Fruit fly (Drosophila melanogaster) whole organism, pupa: ENCODE data around the gene Fit2.

Experiments
- CG10348 ChIP-seq: fragments of 200-800 bp; sonication (Bioruptor generic); IDR thresholded peaks from 2 replicates; pipeline ENCODE4 v1.3.6; 2022; ENCODE audit warnings: missing biosample characterization, missing genetic modification characterization
- CG12605 ChIP-seq: fragments of 200-800 bp; sonication (Bioruptor generic); IDR thresholded peaks from 2 replicates; pipeline ENCODE4 v1.3.6; 2022; ENCODE audit warnings: missing biosample characterization, missing genetic modification characterization
- CG13204 ChIP-seq: fragments of 200-800 bp; sonication (Bioruptor generic); optimal IDR thresholded peaks from 2 replicates; lab custom pipeline; 2018; ENCODE audit warnings: missing biosample characterization, mild to moderate bottlenecking, missing genetic modification characterization, moderate library complexity
- CG14655 ChIP-seq: fragments of 200-800 bp; sonication (Bioruptor generic); optimal IDR thresholded peaks from 3 replicates; lab custom pipeline; 2017; ENCODE audit warnings: mild to moderate bottlenecking, missing biosample characterization, missing genetic modification reagents, missing genetic modification characterization
- CG15710 ChIP-seq: fragments of 200-800 bp; sonication (Bioruptor generic); optimal IDR thresholded peaks from 2 replicates; lab custom pipeline; 2018; ENCODE audit warnings: missing biosample characterization, mild to moderate bottlenecking, missing genetic modification characterization, moderate library complexity
- CG17806 ChIP-seq: fragments of 200-800 bp; sonication (Bioruptor generic); optimal IDR thresholded peaks from 2 replicates; lab custom pipeline; 2018; ENCODE audit warnings: missing biosample characterization, mild to moderate bottlenecking, missing genetic modification characterization, moderate library complexity
- CG32121 ChIP-seq: fragments of 200-800 bp; sonication (Bioruptor generic); IDR thresholded peaks from 2 replicates; pipeline ENCODE4 v1.3.6; 2022; ENCODE audit warnings: missing biosample characterization, missing genetic modification characterization
- CG34367 ChIP-seq: fragments of 200-800 bp; sonication (Bioruptor generic); optimal IDR thresholded peaks from 2 replicates; lab custom pipeline; 2018; ENCODE audit warnings: missing biosample characterization, mild to moderate bottlenecking, missing genetic modification characterization
- CG4496 ChIP-seq: fragments of 200-800 bp; sonication (Bioruptor generic); IDR thresholded peaks from 3 replicates; pipeline ENCODE4 v1.3.6; 2022; ENCODE audit warnings: missing biosample characterization, missing genetic modification characterization
- CG8159 ChIP-seq: fragments of 200-800 bp; sonication (Bioruptor generic); optimal IDR thresholded peaks from 3 replicates; lab custom pipeline; 2018; ENCODE audit warnings: missing biosample characterization, mild to moderate bottlenecking, missing genetic modification characterization, moderate library complexity
- CG8301 ChIP-seq: fragments of 200-800 bp; sonication (Bioruptor generic); optimal IDR thresholded peaks from 2 replicates; lab custom pipeline; 2018; ENCODE audit warnings: missing biosample characterization, mild to moderate bottlenecking, missing genetic modification characterization
- CG9948 ChIP-seq: fragments of 200-800 bp; sonication (Bioruptor generic); optimal IDR thresholded peaks from 2 replicates; lab custom pipeline; 2018; ENCODE audit warnings: missing biosample characterization, mild to moderate bottlenecking, missing genetic modification characterization, moderate library complexity
- D1 ChIP-seq: fragments of 200-800 bp; sonication (Bioruptor generic); optimal IDR thresholded peaks from 2 replicates; lab custom pipeline; 2018; ENCODE audit warnings: missing biosample characterization, mild to moderate bottlenecking, missing genetic modification characterization, moderate library complexity
- EcR ChIP-seq: fragments of 200-800 bp; sonication (Bioruptor generic); optimal IDR thresholded peaks from 3 replicates; lab custom pipeline; 2019; ENCODE audit warnings: missing biosample characterization, missing genetic modification characterization, mild to moderate bottlenecking, moderate library complexity, missing genetic modification reagents
- Ets98B ChIP-seq: fragments of 200-800 bp; sonication (Bioruptor generic); IDR thresholded peaks from 2 replicates; pipeline ENCODE4 v1.3.6; 2022; ENCODE audit warnings: missing biosample characterization, missing genetic modification characterization
- Pif1A ChIP-seq: fragments of 200-800 bp; sonication (Bioruptor generic); optimal IDR thresholded peaks from 3 replicates; lab custom pipeline; 2016; ENCODE audit warnings: missing biosample characterization, missing genetic modification characterization
- Pif1B ChIP-seq: fragments of 200-800 bp; sonication (Bioruptor generic); optimal IDR thresholded peaks from 3 replicates; lab custom pipeline; 2016; ENCODE audit warnings: missing biosample characterization, missing genetic modification characterization
- Snoo ChIP-seq: fragments of 200-800 bp; sonication (Bioruptor generic); optimal IDR thresholded peaks from 3 replicates; lab custom pipeline; 2017; ENCODE audit warnings: missing biosample characterization, mild to moderate bottlenecking, missing genetic modification characterization, inconsistent platforms
- fd96Ca ChIP-seq: fragments of 200-800 bp; sonication (Bioruptor generic); IDR thresholded peaks from 3 replicates; pipeline ENCODE4 v1.3.6; 2022; ENCODE audit warnings: missing biosample characterization, missing genetic modification characterization
- gl ChIP-seq: fragments of 200-800 bp; sonication (Bioruptor generic); optimal IDR thresholded peaks from 2 replicates; lab custom pipeline; 2018; ENCODE audit warnings: missing biosample characterization, mild to moderate bottlenecking, missing genetic modification characterization
- rn ChIP-seq: fragments of 200-800 bp; sonication (Bioruptor generic); IDR thresholded peaks from 2 replicates; pipeline ENCODE4 v1.3.6; 2022; ENCODE audit warnings: missing biosample characterization, missing genetic modification characterization

Gene Fit2

DNA sequence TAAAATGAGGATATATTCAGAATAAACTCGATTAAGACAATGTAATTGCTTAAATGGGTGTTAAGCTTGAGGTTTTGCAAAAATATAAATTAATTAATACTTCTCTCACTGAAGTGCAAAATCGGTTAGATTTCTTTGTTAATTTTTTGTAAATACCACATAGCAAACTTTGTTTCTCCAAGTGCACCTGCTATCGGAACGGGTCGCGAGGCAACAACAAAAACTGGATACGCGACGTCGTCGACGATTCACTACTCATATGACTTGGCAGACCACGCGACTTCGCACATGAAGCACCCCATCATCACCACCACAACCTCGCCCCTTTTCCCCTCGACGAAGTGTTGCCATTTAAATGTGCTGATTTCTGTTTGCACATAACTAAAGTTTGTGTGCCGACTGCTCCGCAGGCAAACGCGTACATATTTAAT, 17.1 kb upstream of the Fit2 start:
- TF ChIP-seq CG14655 (GFP tag; lab: Kevin White, UChicago) (peak; percentile 50), CG12605 (GFP tag; lab: Robert Waterston, UW) (peak; percentile 17; the same call in 1 of the 2 replicates), CG10348 (GFP tag; lab: Robert Waterston, UW) (0 out of 2 replicates have a peak, but pooled peaks have one; percentile 28), CG17806 (tag; lab: Kevin White, UChicago) (peak; percentile 57), CG4496 (GFP tag; lab: Robert Waterston, UW) (peak; percentile 64), CG8301 (tag; lab: Kevin White, UChicago) (peak; percentile 44), D1 (no peak), Pif1B (peak; percentile 55), fd96Ca (GFP tag; lab: Robert Waterston, UW) (peak; percentile 65), Ets98B (GFP tag; lab: Robert Waterston, UW) (peak; percentile 72), CG9948 (peak; percentile 52), CG13204 (GFP tag; lab: Kevin White, UChicago) (peak; percentile 56), Snoo (tag; lab: Kevin White, UChicago) (peak; percentile 49), rn (no peak), CG34367 (peak; percentile 40), CG15710 (peak; percentile 60), CG32121 (no peak), gl (tag; lab: Kevin White, UChicago) (no peak), Pif1A (GFP tag; lab: Kevin White, UChicago) (peak; percentile 24), CG8159 (tag; lab: Kevin White, UChicago) (peak; percentile 56), EcR (GFP tag; lab: Kevin White, UChicago) (peak; percentile 60)

- TF ChIP-seq Pif1A (GFP tag; lab: Kevin White, UChicago) (no peak), CG8159 (tag; lab: Kevin White, UChicago) (no peak), rn (no peak), CG9948 (no peak), CG34367 (no peak), CG10348 (GFP tag; lab: Robert Waterston, UW) (no peak)
Measured at dm6 chr3L:17007496-17007895, 16.6 kb upstream of the Fit2 start.

dm6 chr3L:17007945-17008344, 16.2 kb upstream of the Fit2 start:
- TF ChIP-seq CG8159 (tag; lab: Kevin White, UChicago) (no peak), Pif1A (GFP tag; lab: Kevin White, UChicago) (no peak), CG32121 (no peak), CG10348 (GFP tag; lab: Robert Waterston, UW) (no peak), CG9948 (no peak), Pif1B (no peak), CG17806 (tag; lab: Kevin White, UChicago) (no peak), gl (tag; lab: Kevin White, UChicago) (no peak), CG12605 (GFP tag; lab: Robert Waterston, UW) (no peak)

DNA sequence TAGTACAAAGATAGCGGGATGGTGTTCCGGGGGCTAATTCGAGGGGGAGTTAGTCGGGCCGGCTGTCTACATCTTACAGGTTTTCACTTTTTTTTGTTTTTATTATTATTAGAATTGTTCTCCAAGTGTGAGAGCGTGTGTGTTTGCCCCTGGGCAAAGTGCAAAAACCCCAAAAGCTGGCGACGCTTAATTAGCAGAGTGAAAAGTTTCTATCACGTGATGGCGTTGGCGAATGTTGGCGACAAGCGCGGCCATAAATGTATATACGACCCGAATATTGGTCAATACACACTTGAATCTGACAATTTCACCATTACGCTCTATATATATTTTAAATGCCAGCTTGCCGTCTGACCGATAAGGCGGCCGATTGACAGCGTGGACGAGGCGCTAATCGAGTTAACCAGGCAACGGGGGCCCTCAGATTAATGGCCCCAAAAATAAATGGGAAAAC, 15.2 kb upstream of the Fit2 start:
- TF ChIP-seq Pif1B (no peak), CG32121 (no peak), gl (tag; lab: Kevin White, UChicago) (no peak), CG14655 (GFP tag; lab: Kevin White, UChicago) (no peak), rn (no peak), Pif1A (GFP tag; lab: Kevin White, UChicago) (no peak), Snoo (tag; lab: Kevin White, UChicago) (no peak), fd96Ca (GFP tag; lab: Robert Waterston, UW) (no peak), CG4496 (GFP tag; lab: Robert Waterston, UW) (no peak), Ets98B (GFP tag; lab: Robert Waterston, UW) (no peak), CG8301 (tag; lab: Kevin White, UChicago) (no peak), CG15710 (no peak), CG12605 (GFP tag; lab: Robert Waterston, UW) (no peak), EcR (GFP tag; lab: Kevin White, UChicago) (no peak), D1 (no peak), CG9948 (no peak)

DNA sequence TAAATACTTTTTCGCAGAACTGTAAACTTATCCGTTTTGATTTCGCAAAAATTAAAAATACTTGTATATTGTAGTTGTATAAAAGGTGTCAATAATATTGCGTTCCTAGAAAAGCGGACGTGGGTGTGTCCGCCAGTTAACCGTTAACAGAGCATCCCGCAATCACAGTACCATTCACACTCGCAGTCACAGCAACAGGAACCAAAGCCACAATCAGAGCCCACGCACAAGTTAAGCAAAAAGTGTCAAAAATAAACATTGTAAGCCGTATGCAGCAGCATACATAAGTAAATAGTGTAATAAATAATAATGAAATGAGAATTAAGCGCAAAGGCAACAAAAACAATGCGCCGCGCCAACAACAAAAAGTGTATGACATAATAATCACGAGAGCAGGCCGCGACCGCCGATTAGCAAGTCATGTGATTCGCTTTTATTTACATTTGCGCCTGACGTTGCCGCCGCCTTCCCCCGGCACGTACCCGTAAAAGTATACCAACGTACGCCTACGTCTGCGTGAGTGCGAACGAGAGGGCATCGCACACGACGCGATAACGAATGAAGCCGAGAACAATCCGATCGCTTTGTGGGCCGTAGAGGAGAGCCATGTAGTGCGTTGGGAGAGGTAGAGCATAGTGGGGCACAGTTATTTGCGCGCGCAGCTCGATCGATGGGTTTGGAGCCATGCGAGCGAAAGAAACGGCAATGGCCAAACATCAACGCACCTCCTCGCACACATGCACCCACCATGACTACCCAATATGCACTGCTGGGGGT, 14.2 kb upstream of the Fit2 start:
- TF ChIP-seq CG15710, result no peak
- peak; percentile 27 for TF ChIP-seq CG14655 (GFP tag; lab: Kevin White, UChicago)
- no peak for TF ChIP-seq rn
- peak; percentile 67 for TF ChIP-seq Ets98B (GFP tag; lab: Robert Waterston, UW)
- TF ChIP-seq CG8159 (tag; lab: Kevin White, UChicago), result peak; percentile 12
- TF ChIP-seq Snoo (tag; lab: Kevin White, UChicago), result no peak
- no peak for TF ChIP-seq CG12605 (GFP tag; lab: Robert Waterston, UW)
- no peak for TF ChIP-seq D1
- peak; percentile 21 for TF ChIP-seq Pif1A (GFP tag; lab: Kevin White, UChicago)
- no peak for TF ChIP-seq CG34367
- peak; percentile 79 for TF ChIP-seq CG32121
- TF ChIP-seq CG4496 (GFP tag; lab: Robert Waterston, UW), result peak; percentile 45; the same call in 1 of the 3 replicates
- TF ChIP-seq Pif1B, result peak; percentile 23
- TF ChIP-seq gl (tag; lab: Kevin White, UChicago), result peak; percentile 44
- TF ChIP-seq CG10348 (GFP tag; lab: Robert Waterston, UW), result no peak
- no peak for TF ChIP-seq CG9948
- peak; percentile 98 for TF ChIP-seq CG13204 (GFP tag; lab: Kevin White, UChicago)
- no peak for TF ChIP-seq CG17806 (tag; lab: Kevin White, UChicago)
- TF ChIP-seq EcR (GFP tag; lab: Kevin White, UChicago), result peak; percentile 96
- TF ChIP-seq fd96Ca (GFP tag; lab: Robert Waterston, UW), result peak; percentile 72; the same call in 2 of the 3 replicates
- no peak for TF ChIP-seq CG8301 (tag; lab: Kevin White, UChicago)
